Fruit fly (Drosophila melanogaster) whole organism, embryonic: Measurements from ENCODE around the gene Rab40.

Source experiments
- ATbp ChIP-seq: fragments of 200-800 bp; sonication (Bioruptor generic); optimal IDR thresholded peaks from 2 replicates; lab custom pipeline; 2017; ENCODE audit warnings: missing biosample characterization, mild to moderate bottlenecking, missing genetic modification characterization, missing genetic modification reagents
- B-H2 ChIP-seq: fragments of 200-800 bp; sonication (Bioruptor generic); optimal IDR thresholded peaks from 2 replicates; lab custom pipeline; 2018; ENCODE audit warnings: missing biosample characterization, mild to moderate bottlenecking, missing genetic modification characterization
- CG10267 ChIP-seq: fragments of 200-800 bp; sonication (Bioruptor generic); optimal IDR thresholded peaks from 2 replicates; lab custom pipeline; 2018; ENCODE audit warnings: missing biosample characterization, mild to moderate bottlenecking, missing genetic modification characterization, moderate library complexity
- CG12769 ChIP-seq: fragments of 200-800 bp; sonication (Bioruptor generic); optimal IDR thresholded peaks from 2 replicates; lab custom pipeline; 2019; ENCODE audit warnings: missing biosample characterization, mild to moderate bottlenecking, missing genetic modification characterization, moderate library complexity
- CG15073 ChIP-seq: fragments of 200-800 bp; sonication (Bioruptor generic); optimal IDR thresholded peaks from 2 replicates; lab custom pipeline; 2016; ENCODE audit warnings: missing biosample characterization, missing genetic modification characterization
- CG15514 ChIP-seq: fragments of 200-800 bp; sonication (Bioruptor generic); optimal IDR thresholded peaks from 3 replicates; lab custom pipeline; 2017; ENCODE audit warnings: missing biosample characterization, missing genetic modification characterization, mild to moderate bottlenecking, moderate library complexity, missing genetic modification reagents
- CG1603 ChIP-seq: fragments of 200-800 bp; sonication (Bioruptor generic); optimal IDR thresholded peaks from 2 replicates; lab custom pipeline; 2019; ENCODE audit warnings: missing biosample characterization, mild to moderate bottlenecking, missing genetic modification characterization, moderate library complexity
- CG1647 ChIP-seq: fragments of 200-800 bp; sonication (Bioruptor generic); optimal IDR thresholded peaks from 3 replicates; lab custom pipeline; 2016; ENCODE audit warnings: missing biosample characterization, missing genetic modification characterization
- CG16815 ChIP-seq: fragments of 200-800 bp; sonication (Bioruptor generic); optimal IDR thresholded peaks from 3 replicates; lab custom pipeline; 2017; ENCODE audit warnings: missing biosample characterization, mild to moderate bottlenecking, missing genetic modification characterization
- CG1792 ChIP-seq: fragments of 200-800 bp; sonication (Bioruptor generic); optimal IDR thresholded peaks from 2 replicates; lab custom pipeline; 2016; ENCODE audit warnings: missing biosample characterization, missing genetic modification characterization
- CG2116 ChIP-seq: fragments of 200-800 bp; sonication (Bioruptor generic); optimal IDR thresholded peaks from 3 replicates; lab custom pipeline; 2018; ENCODE audit warnings: missing biosample characterization, mild to moderate bottlenecking, missing genetic modification characterization
- CG3065 ChIP-seq: fragments of 200-800 bp; sonication (Bioruptor generic); optimal IDR thresholded peaks from 2 replicates; lab custom pipeline; 2016; ENCODE audit warnings: missing biosample characterization, missing genetic modification characterization
- CG31365 ChIP-seq: fragments of 200-800 bp; sonication (Bioruptor generic); optimal IDR thresholded peaks from 2 replicates; lab custom pipeline; 2018; ENCODE audit warnings: missing biosample characterization, mild to moderate bottlenecking, missing genetic modification characterization
- CG32772 ChIP-seq: fragments of 200-800 bp; sonication (Bioruptor generic); IDR thresholded peaks from 2 replicates; pipeline ENCODE4 v1.3.6; 2022; ENCODE audit warnings: missing biosample characterization, missing genetic modification characterization
- CG34376 ChIP-seq: fragments of 200-800 bp; sonication (Bioruptor generic); optimal IDR thresholded peaks from 2 replicates; lab custom pipeline; 2018; ENCODE audit warnings: missing biosample characterization, mild to moderate bottlenecking, missing genetic modification characterization
- CG5953 ChIP-seq: fragments of 200-800 bp; sonication (Bioruptor generic); IDR thresholded peaks from 2 replicates; pipeline ENCODE4 v1.3.6; 2022; ENCODE audit warnings: missing biosample characterization, missing genetic modification characterization
- CG8290 ChIP-seq, 3 experiments: fragments of 200-800 bp; sonication (Bioruptor generic); optimal IDR thresholded peaks; 2 replicates each; lab custom pipeline; 2016 to 2019; ENCODE audit warnings: missing biosample characterization in 3 of 3, missing genetic modification characterization in 3 of 3, mild to moderate bottlenecking in 2 of 3, moderate library complexity in 1 of 3
- CG9437 ChIP-seq: fragments of 200-800 bp; sonication (Bioruptor generic); optimal IDR thresholded peaks from 2 replicates; lab custom pipeline; 2018; ENCODE audit warnings: missing biosample characterization, mild to moderate bottlenecking, missing genetic modification characterization
- CTCF ChIP-seq: fragments of 200-800 bp; sonication (Bioruptor generic); optimal IDR thresholded peaks from 2 replicates; lab custom pipeline; 2017; ENCODE audit warnings: missing biosample characterization, mild to moderate bottlenecking, missing genetic modification characterization, moderate library complexity
- Ets97D ChIP-seq: fragments of 200-800 bp; sonication (Bioruptor generic); optimal IDR thresholded peaks from 3 replicates; lab custom pipeline; 2016; ENCODE audit warnings: missing biosample characterization, missing genetic modification characterization
- Fer3 ChIP-seq: fragments of 200-800 bp; sonication (Bioruptor generic); optimal IDR thresholded peaks from 2 replicates; lab custom pipeline; 2018; ENCODE audit warnings: missing biosample characterization, mild to moderate bottlenecking, missing genetic modification characterization, moderate library complexity
- H15 ChIP-seq: fragments of 200-800 bp; sonication (Bioruptor generic); IDR thresholded peaks from 3 replicates; pipeline ENCODE4 v1.3.6; 2022; ENCODE audit warnings: missing biosample characterization, missing genetic modification characterization
- Hr51 ChIP-seq, 2 experiments: fragments of 200-800 bp; sonication (Bioruptor generic); optimal IDR thresholded peaks; 2 replicates in 1 of 2; 3 replicates in 1 of 2; lab custom pipeline; 2016 to 2018; ENCODE audit warnings: missing biosample characterization in 2 of 2, missing genetic modification characterization in 2 of 2, mild to moderate bottlenecking in 1 of 2, moderate library complexity in 1 of 2
- NfI ChIP-seq: fragments of 200-800 bp; sonication (Bioruptor generic); optimal IDR thresholded peaks from 3 replicates; lab custom pipeline; 2018; ENCODE audit warnings: missing biosample characterization, mild to moderate bottlenecking, missing genetic modification characterization, moderate library complexity
- Pdp1 ChIP-seq, 2 experiments: fragments of 200-800 bp; sonication (Bioruptor generic); optimal IDR thresholded peaks; 3 replicates each; lab custom pipeline; 2016; ENCODE audit warnings: missing biosample characterization in 2 of 2, missing genetic modification characterization in 2 of 2, mild to moderate bottlenecking in 1 of 2, moderate library complexity in 1 of 2
- YL-1 ChIP-seq: fragments of 200-800 bp; sonication (Bioruptor generic); optimal IDR thresholded peaks from 3 replicates; lab custom pipeline; 2017; ENCODE audit warnings: missing biosample characterization, mild to moderate bottlenecking, missing genetic modification characterization
- ash1 ChIP-seq: fragments of 200-800 bp; sonication (Bioruptor generic); optimal IDR thresholded peaks from 2 replicates; lab custom pipeline; 2018; ENCODE audit warnings: missing biosample characterization, mild to moderate bottlenecking, missing genetic modification characterization
- ato ChIP-seq: fragments of 200-800 bp; sonication (Bioruptor generic); IDR thresholded peaks from 2 replicates; pipeline ENCODE4 v1.3.6; 2022; ENCODE audit warnings: missing biosample characterization, missing genetic modification characterization; ENCODE audit not compliant: partially characterized antibody
- bowl ChIP-seq: fragments of 200-800 bp; sonication (Bioruptor generic); IDR thresholded peaks from 2 replicates; pipeline ENCODE4 v1.3.6; 2022; ENCODE audit warnings: missing biosample characterization, missing genetic modification characterization
- corto ChIP-seq: fragments of 200-800 bp; sonication (Bioruptor generic); optimal IDR thresholded peaks from 2 replicates; lab custom pipeline; 2016; ENCODE audit warnings: missing biosample characterization, mild to moderate bottlenecking, missing genetic modification characterization, moderate library complexity
- da ChIP-seq: fragments of 200-800 bp; sonication (Bioruptor generic); optimal IDR thresholded peaks from 2 replicates; lab custom pipeline; 2016; ENCODE audit warnings: missing biosample characterization, missing genetic modification characterization
- ewg ChIP-seq: fragments of 200-800 bp; sonication (Bioruptor generic); optimal IDR thresholded peaks from 3 replicates; lab custom pipeline; 2017; ENCODE audit warnings: mild to moderate bottlenecking, missing biosample characterization, missing genetic modification reagents, missing genetic modification characterization
- exex ChIP-seq: fragments of 200-800 bp; sonication (Bioruptor generic); optimal IDR thresholded peaks from 4 replicates; lab custom pipeline; 2018; ENCODE audit warnings: missing biosample characterization, mild to moderate bottlenecking, missing genetic modification characterization, moderate library complexity
- eyg ChIP-seq: fragments of 200-800 bp; sonication (Bioruptor generic); optimal IDR thresholded peaks from 3 replicates; lab custom pipeline; 2016; ENCODE audit warnings: missing biosample characterization, missing genetic modification characterization
- gce ChIP-seq: fragments of 200-800 bp; sonication (Bioruptor generic); IDR thresholded peaks from 3 replicates; pipeline ENCODE4 v1.3.6; 2022; ENCODE audit warnings: missing biosample characterization, missing genetic modification characterization
- gsb-n ChIP-seq: fragments of 200-800 bp; sonication (Bioruptor generic); optimal IDR thresholded peaks from 3 replicates; lab custom pipeline; 2018; ENCODE audit warnings: missing biosample characterization, mild to moderate bottlenecking, missing genetic modification characterization
- gt ChIP-seq: fragments of 200-800 bp; sonication (Bioruptor generic); IDR thresholded peaks from 2 replicates; pipeline ENCODE4 v1.3.6; 2022; ENCODE audit warnings: missing biosample characterization, missing genetic modification characterization
- h ChIP-seq: fragments of >200 bp; optimal IDR thresholded peaks from 2 replicates; lab custom pipeline; 2017
- insv ChIP-seq, 2 experiments: fragments of 200-800 bp; sonication (Bioruptor generic); optimal IDR thresholded peaks; 3 replicates each; lab custom pipeline; 2016 to 2018; ENCODE audit warnings: missing biosample characterization in 2 of 2, missing genetic modification characterization in 2 of 2
- ken ChIP-seq: fragments of 200-800 bp; sonication (Bioruptor generic); IDR thresholded peaks from 3 replicates; pipeline ENCODE4 v1.3.6; 2022; ENCODE audit warnings: missing biosample characterization, missing genetic modification characterization
- lab ChIP-seq: fragments of 200-800 bp; sonication (Bioruptor generic); optimal IDR thresholded peaks from 3 replicates; lab custom pipeline; 2017; ENCODE audit warnings: missing biosample characterization, missing genetic modification characterization, mild to moderate bottlenecking, moderate library complexity, missing genetic modification reagents
- onecut ChIP-seq: fragments of 200-800 bp; sonication (Bioruptor generic); IDR thresholded peaks from 2 replicates; pipeline ENCODE4 v1.3.6; 2022; ENCODE audit warnings: missing biosample characterization, missing genetic modification characterization
- p53 ChIP-seq: fragments of 200-800 bp; sonication (Bioruptor generic); optimal IDR thresholded peaks from 2 replicates; lab custom pipeline; 2016; ENCODE audit warnings: missing biosample characterization, missing genetic modification characterization
- pb ChIP-seq: fragments of 200-800 bp; sonication (Bioruptor generic); optimal IDR thresholded peaks from 3 replicates; lab custom pipeline; 2016; ENCODE audit warnings: missing biosample characterization, missing genetic modification characterization
- pzg ChIP-seq: fragments of 200-800 bp; sonication (Bioruptor generic); optimal IDR thresholded peaks from 3 replicates; lab custom pipeline; 2018; ENCODE audit warnings: missing biosample characterization, mild to moderate bottlenecking, missing genetic modification characterization, moderate library complexity
- sd ChIP-seq: fragments of 200-800 bp; sonication (Bioruptor generic); optimal IDR thresholded peaks from 3 replicates; lab custom pipeline; 2018; ENCODE audit warnings: missing biosample characterization, mild to moderate bottlenecking, missing genetic modification characterization, moderate library complexity
- stwl ChIP-seq: fragments of 200-800 bp; sonication (Bioruptor generic); optimal IDR thresholded peaks from 3 replicates; lab custom pipeline; 2018; ENCODE audit warnings: missing biosample characterization, mild to moderate bottlenecking, missing genetic modification characterization, moderate library complexity
- sug ChIP-seq: fragments of 200-800 bp; optimal IDR thresholded peaks from 2 replicates; lab custom pipeline; 2019; ENCODE audit warnings: missing biosample characterization, mild to moderate bottlenecking, missing genetic modification characterization, moderate library complexity
- tna ChIP-seq: fragments of 200-800 bp; sonication (Bioruptor generic); IDR thresholded peaks from 2 replicates; pipeline ENCODE4 v1.3.6; 2022; ENCODE audit warnings: missing biosample characterization, missing genetic modification characterization; ENCODE audit not compliant: partially characterized antibody

The Rab40 gene

dm6 chrX:12469778-12470177 lies 6.9 kb upstream of the Rab40 start (continued):
- TF ChIP-seq CG5953 (GFP tag; lab: Robert Waterston, UW): no peak
- peak; percentile 10 for TF ChIP-seq ATbp (GFP tag; lab: Kevin White, UChicago)
- peak; percentile 55 for TF ChIP-seq CG9437 (GFP tag; lab: Kevin White, UChicago)
- no peak for TF ChIP-seq Ets97D (GFP tag; lab: Kevin White, UChicago)
- peak; percentile 40 to 73 for TF ChIP-seq Hr51 (GFP tag; optimal IDR thresholded peaks at IDR 0.05; lab: Kevin White, UChicago)
- peak; percentile 38 for TF ChIP-seq CG10267 (tag; lab: Kevin White, UChicago)
- TF ChIP-seq CG1647 (GFP tag; lab: Kevin White, UChicago): no peak
- TF ChIP-seq CG32772 (GFP tag; lab: Robert Waterston, UW): no peak; the same call in none of the 2 replicates
- TF ChIP-seq eyg: peak; percentile 33
- no peak for TF ChIP-seq bowl (GFP tag; lab: Robert Waterston, UW)
- TF ChIP-seq CTCF: no peak
- no peak for TF ChIP-seq da (GFP tag; lab: Kevin White, UChicago)
- TF ChIP-seq CG12769 (tag; lab: Kevin White, UChicago): no peak
- TF ChIP-seq ken (GFP tag; lab: Robert Waterston, UW): no peak
- TF ChIP-seq CG3065 (GFP tag; lab: Kevin White, UChicago): no peak
- TF ChIP-seq gce: peak; percentile 37; the same call in 1 of the 3 replicates
- no peak for TF ChIP-seq insv (GFP tag; optimal IDR thresholded peaks at IDR 0.05; lab: Kevin White, UChicago)
- no peak for TF ChIP-seq gt
- TF ChIP-seq CG31365 (tag; lab: Kevin White, UChicago): no peak
- TF ChIP-seq CG15073 (GFP tag; lab: Kevin White, UChicago): no peak
- peak; percentile 36 for TF ChIP-seq CG16815 (GFP tag; lab: Kevin White, UChicago)
- no peak for TF ChIP-seq p53 (GFP tag; lab: Kevin White, UChicago)
- no peak for TF ChIP-seq ewg (GFP tag; lab: Kevin White, UChicago)
- peak; percentile 63 for TF ChIP-seq Fer3
- no peak for TF ChIP-seq H15 (GFP tag; lab: Robert Waterston, UW)

- TF ChIP-seq B-H2 (GFP tag; lab: Kevin White, UChicago) (peak; percentile 33), exex (tag; lab: Kevin White, UChicago) (peak; percentile 78), sug (tag; lab: Kevin White, UChicago) (peak; percentile 56), lab (GFP tag; lab: Kevin White, UChicago) (peak; percentile 13), ash1 (no peak), CG34376 (GFP tag; lab: Kevin White, UChicago) (peak; percentile 61), CG1792 (GFP tag; lab: Kevin White, UChicago) (no peak), Pdp1 (GFP tag; optimal IDR thresholded peaks at IDR 0.05; lab: Kevin White, UChicago) (peak in 1 of 2 experiments; percentile 19), pb (GFP tag; lab: Kevin White, UChicago) (no peak), CG8290 (GFP tag; optimal IDR thresholded peaks at IDR 0.05; lab: Kevin White, UChicago) (no peak), CG8290 (tag; optimal IDR thresholded peaks at IDR 0.05; lab: Kevin White, UChicago) (peak in 1 of 2 experiments; percentile 13), sd (tag; lab: Kevin White, UChicago) (peak; percentile 28)
Measured at dm6 chrX:12469172-12469571, 6.3 kb upstream of the Rab40 start.

DNA sequence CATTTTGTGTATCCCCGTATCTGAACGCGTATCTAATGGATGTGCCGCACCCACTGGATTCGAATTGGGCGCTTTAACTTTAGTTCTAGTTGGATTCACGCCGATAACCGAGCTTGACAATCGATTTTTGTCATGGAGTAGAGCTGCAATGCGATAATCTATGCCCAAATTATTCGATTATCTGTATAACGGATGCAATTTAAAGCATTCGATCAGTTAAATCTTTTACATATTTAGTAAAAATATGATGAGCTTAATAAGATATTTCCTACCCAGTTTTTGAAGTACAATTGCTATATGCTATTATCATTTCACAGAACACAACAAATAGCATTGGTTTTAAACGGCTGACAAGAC lies 4.3 kb upstream of the Rab40 start:
- TF ChIP-seq stwl (tag; lab: Kevin White, UChicago): peak; percentile 83
- no peak for TF ChIP-seq YL-1 (GFP tag; lab: Kevin White, UChicago)
- TF ChIP-seq corto (GFP tag; lab: Kevin White, UChicago): no peak
- no peak for TF ChIP-seq CG8290 (GFP tag; optimal IDR thresholded peaks at IDR 0.05; lab: Kevin White, UChicago)
- peak in 1 of 2 experiments; percentile 17 for TF ChIP-seq CG8290 (tag; optimal IDR thresholded peaks at IDR 0.05; lab: Kevin White, UChicago)
- peak; percentile 31 for TF ChIP-seq pzg
- TF ChIP-seq h (lab: Kevin White, UChicago): no peak
- TF ChIP-seq CG1603: peak; percentile 4
- TF ChIP-seq CG2116 (GFP tag; lab: Kevin White, UChicago): peak; percentile 95
- peak; percentile 18 for TF ChIP-seq gsb-n (tag; lab: Kevin White, UChicago)
- TF ChIP-seq ato: 0 out of 2 replicates have a peak, but pooled peaks have one; percentile 15
- TF ChIP-seq NfI (GFP tag; lab: Kevin White, UChicago): no peak
- TF ChIP-seq CG15514: peak; percentile 8
- TF ChIP-seq tna (GFP tag; lab: Robert Waterston, UW): 0 out of 2 replicates have a peak, but pooled peaks have one; percentile 26
- TF ChIP-seq onecut (GFP tag; lab: Robert Waterston, UW): peak; percentile 27; the same call in 1 of the 2 replicates
